Worm (Caenorhabditis elegans) whole organism, mixed stage, embryonic: ENCODE measurements around the gene lgc-50.

Experiments
- elt-3 ChIP-seq: fragments of 150-350 bp; optimal IDR thresholded peaks from 2 replicates; lab custom pipeline; 2014; ENCODE audit warnings: missing biosample characterization, missing genetic modification characterization
- lsy-2 ChIP-seq: fragments of 150-350 bp; optimal IDR thresholded peaks from 2 replicates; lab custom pipeline; 2014; ENCODE audit warnings: missing biosample characterization, missing genetic modification characterization

DNA sequence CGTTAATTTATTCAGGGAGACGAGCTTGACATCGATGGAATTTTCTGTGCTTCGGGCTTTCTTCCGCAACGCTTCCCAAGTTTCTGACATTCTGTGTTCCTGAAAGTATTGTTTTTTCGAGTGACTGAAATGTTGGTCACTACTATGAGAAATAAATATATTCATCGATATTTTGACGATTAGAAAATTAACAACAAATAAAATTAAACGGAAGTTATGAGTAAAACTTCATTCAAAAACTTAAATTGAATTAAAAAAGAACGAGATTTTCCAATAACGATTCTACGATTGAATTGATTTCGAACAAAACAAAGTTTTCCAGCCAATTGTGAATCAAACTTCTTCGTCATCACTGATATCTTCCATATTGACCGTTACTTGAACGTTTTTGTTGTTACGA, 46.2 kb downstream of the lgc-50 start, which contains the start of gene gos-28:
- TF ChIP-seq lsy-2 (no peak), elt-3 (no peak)
